Fruit fly (Drosophila melanogaster) whole organism, adult: ENCODE data around the gene Mst27D.

ENCODE experiments used
- CG12768 ChIP-seq: fragments of 200-800 bp; sonication (Bioruptor generic); optimal IDR thresholded peaks from 2 replicates; lab custom pipeline; 2017; ENCODE audit warnings: missing biosample characterization, missing genetic modification characterization, mild to moderate bottlenecking, moderate library complexity, missing genetic modification reagents
- CG14711 ChIP-seq: fragments of 200-800 bp; sonication (Bioruptor generic); optimal IDR thresholded peaks from 2 replicates; lab custom pipeline; 2018; ENCODE audit warnings: missing biosample characterization, mild to moderate bottlenecking, missing genetic modification characterization, moderate library complexity
- CG1620 ChIP-seq: fragments of 200-800 bp; sonication (Bioruptor generic); optimal IDR thresholded peaks from 2 replicates; lab custom pipeline; 2016; ENCODE audit warnings: missing biosample characterization, missing genetic modification characterization
- CG33017 ChIP-seq: fragments of 200-800 bp; sonication (Bioruptor generic); optimal IDR thresholded peaks from 2 replicates; lab custom pipeline; 2018; ENCODE audit warnings: missing biosample characterization, mild to moderate bottlenecking, missing genetic modification characterization, moderate library complexity
- CG5204 ChIP-seq: fragments of 200-800 bp; sonication (Bioruptor generic); optimal IDR thresholded peaks from 2 replicates; lab custom pipeline; 2016; ENCODE audit warnings: missing biosample characterization, missing genetic modification characterization
- CG7045 ChIP-seq: fragments of 200-800 bp; sonication (Bioruptor generic); optimal IDR thresholded peaks from 2 replicates; lab custom pipeline; 2017; ENCODE audit warnings: missing biosample characterization, mild to moderate bottlenecking, missing genetic modification characterization
- CG7101 ChIP-seq: fragments of 200-800 bp; sonication (Bioruptor generic); optimal IDR thresholded peaks from 2 replicates; lab custom pipeline; 2018; ENCODE audit warnings: missing biosample characterization, mild to moderate bottlenecking, missing genetic modification characterization, moderate library complexity
- Crg-1 ChIP-seq: fragments of 200-800 bp; sonication (Bioruptor generic); optimal IDR thresholded peaks from 2 replicates; lab custom pipeline; 2016; ENCODE audit warnings: missing biosample characterization, missing genetic modification characterization
- Hr96 ChIP-seq: fragments of 200-800 bp; sonication (Bioruptor generic); optimal IDR thresholded peaks from 2 replicates; lab custom pipeline; 2016; ENCODE audit warnings: missing biosample characterization, missing genetic modification characterization
- Mnt ChIP-seq: fragments of 200-800 bp; sonication (Bioruptor generic); optimal IDR thresholded peaks from 2 replicates; lab custom pipeline; 2016; ENCODE audit warnings: missing biosample characterization, mild to moderate bottlenecking, missing genetic modification characterization
- bab1 ChIP-seq: fragments of 200-800 bp; sonication (Bioruptor generic); optimal IDR thresholded peaks from 3 replicates; lab custom pipeline; 2019; ENCODE audit warnings: missing biosample characterization, mild to moderate bottlenecking, missing genetic modification characterization, moderate library complexity
- pad ChIP-seq: fragments of 200-800 bp; sonication (Bioruptor generic); optimal IDR thresholded peaks from 3 replicates; lab custom pipeline; 2017; ENCODE audit warnings: missing biosample characterization, missing genetic modification characterization, mild to moderate bottlenecking, moderate library complexity, missing genetic modification reagents

DNA sequence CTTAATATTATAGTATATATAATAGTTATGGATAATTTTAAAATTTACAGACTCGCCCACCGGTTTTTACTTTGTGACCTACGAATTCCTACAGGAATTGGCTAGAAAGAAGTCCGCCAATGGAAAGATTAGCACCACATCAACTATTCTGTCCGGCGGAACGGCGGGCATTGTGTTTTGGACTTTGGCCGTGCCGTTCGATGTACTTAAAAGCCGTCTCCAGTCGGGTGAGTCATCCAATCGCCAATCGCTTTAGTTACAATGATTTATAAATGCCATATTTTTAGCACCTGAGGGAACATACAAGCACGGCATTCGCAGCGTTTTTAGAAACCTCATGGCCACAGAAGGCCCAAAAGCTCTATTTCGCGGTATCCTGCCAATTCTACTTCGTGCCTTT is 32.2 kb downstream of the Mst27D start:
- TF ChIP-seq CG7101 = no peak
- no peak for TF ChIP-seq CG7045 (GFP tag; lab: Kevin White, UChicago)
- TF ChIP-seq Mnt (GFP tag; lab: Kevin White, UChicago) = no peak
- no peak for TF ChIP-seq CG14711
- no peak for TF ChIP-seq Hr96 (GFP tag; lab: Kevin White, UChicago)
- TF ChIP-seq CG12768 (GFP tag; lab: Kevin White, UChicago) = peak; percentile 74
- TF ChIP-seq bab1 (GFP tag; lab: Kevin White, UChicago) = no peak
- no peak for TF ChIP-seq CG5204 (GFP tag; lab: Kevin White, UChicago)
- no peak for TF ChIP-seq CG33017 (tag; lab: Kevin White, UChicago)
- TF ChIP-seq pad (GFP tag; lab: Kevin White, UChicago) = no peak
- TF ChIP-seq CG1620 = no peak
- TF ChIP-seq Crg-1 = no peak
